Worm (Caenorhabditis elegans) whole organism, L3 larva: Measurements from ENCODE around the gene Y75B8A.7.

Experiments
- aly-2 ChIP-seq: fragments of 150-350 bp; optimal IDR thresholded peaks from 2 replicates; lab custom pipeline; 2014; ENCODE audit warnings: missing biosample characterization, missing genetic modification characterization
- ama-1 ChIP-seq: fragments of 150-350 bp; optimal IDR thresholded peaks from 2 replicates; lab custom pipeline; 2018
- ceh-16 ChIP-seq: sonication (generic microtip); optimal IDR thresholded peaks from 2 replicates; lab custom pipeline; 2017; ENCODE audit warnings: missing biosample characterization, missing genetic modification characterization
- ceh-28 ChIP-seq: fragments of 150-350 bp; optimal IDR thresholded peaks from 2 replicates; lab custom pipeline; 2014; ENCODE audit warnings: missing biosample characterization, missing genetic modification reagents, missing genetic modification characterization
- ceh-82 ChIP-seq: fragments of 150-350 bp; optimal IDR thresholded peaks from 2 replicates; lab custom pipeline; 2014; ENCODE audit warnings: missing biosample characterization, missing genetic modification characterization
- ceh-9 ChIP-seq: sonication (generic microtip); optimal IDR thresholded peaks from 2 replicates; lab custom pipeline; 2018; ENCODE audit warnings: missing biosample characterization, missing genetic modification characterization
- daf-12 ChIP-seq: fragments of 150-350 bp; optimal IDR thresholded peaks from 2 replicates; lab custom pipeline; 2014; ENCODE audit warnings: missing biosample characterization, missing genetic modification reagents, missing genetic modification characterization
- egl-27 ChIP-seq: sonication (generic microtip); optimal IDR thresholded peaks from 4 replicates; lab custom pipeline; 2017; ENCODE audit warnings: missing biosample characterization, missing genetic modification reagents, missing genetic modification characterization
- egl-5 ChIP-seq: fragments of 150-350 bp; optimal IDR thresholded peaks from 2 replicates; lab custom pipeline; 2017; ENCODE audit warnings: missing biosample characterization, missing genetic modification reagents, missing genetic modification characterization, inconsistent platforms
- elt-2 ChIP-seq: sonication (generic microtip); optimal IDR thresholded peaks from 2 replicates; lab custom pipeline; 2016; ENCODE audit warnings: missing genetic modification reagents, mild to moderate bottlenecking, missing genetic modification characterization, missing compliant biosample characterization
- elt-3 ChIP-seq, 3 experiments: fragments of 150-350 bp in 1 of 3; sonication (generic microtip) in 2 of 3; optimal IDR thresholded peaks; 2 replicates in 2 of 3; 4 replicates in 1 of 3; lab custom pipeline; 2014 to 2017; ENCODE audit warnings: missing biosample characterization in 3 of 3, missing genetic modification characterization in 3 of 3
- eor-1 ChIP-seq, 2 experiments: fragments of 150-350 bp; optimal IDR thresholded peaks; 2 replicates each; lab custom pipeline; 2014 to 2018; ENCODE audit warnings: missing biosample characterization in 2 of 2, missing genetic modification characterization in 2 of 2
- fkh-10 ChIP-seq: sonication (generic microtip); optimal IDR thresholded peaks from 2 replicates; lab custom pipeline; 2017; ENCODE audit warnings: missing biosample characterization, missing genetic modification reagents, missing genetic modification characterization
- fkh-2 ChIP-seq: fragments of 150-350 bp; optimal IDR thresholded peaks from 2 replicates; lab custom pipeline; 2014; ENCODE audit warnings: missing biosample characterization, missing genetic modification reagents, missing genetic modification characterization
- fos-1 ChIP-seq: fragments of 150-350 bp; optimal IDR thresholded peaks from 2 replicates; lab custom pipeline; 2014; ENCODE audit warnings: missing biosample characterization, missing genetic modification characterization
- hmg-11 ChIP-seq: sonication (generic microtip); optimal IDR thresholded peaks from 2 replicates; lab custom pipeline; 2016; ENCODE audit warnings: missing genetic modification characterization, missing compliant biosample characterization
- lin-15B ChIP-seq: fragments of 150-350 bp; optimal IDR thresholded peaks from 2 replicates; lab custom pipeline; 2014; ENCODE audit warnings: missing biosample characterization, missing genetic modification characterization
- lin-39 ChIP-seq: fragments of 150-350 bp; optimal IDR thresholded peaks from 2 replicates; lab custom pipeline; 2018; ENCODE audit warnings: missing biosample characterization, missing genetic modification reagents, missing genetic modification characterization
- mdl-1 ChIP-seq: fragments of 150-350 bp; optimal IDR thresholded peaks from 2 replicates; lab custom pipeline; 2014; ENCODE audit warnings: missing biosample characterization, missing genetic modification characterization
- mml-1 ChIP-seq: fragments of 150-350 bp; sonication (generic microtip); optimal IDR thresholded peaks from 3 replicates; lab custom pipeline; 2014; ENCODE audit warnings: missing biosample characterization, missing genetic modification characterization
- nfya-1 ChIP-seq: sonication (generic microtip); optimal IDR thresholded peaks from 2 replicates; lab custom pipeline; 2017; ENCODE audit warnings: missing genetic modification characterization, mild to moderate bottlenecking, missing compliant biosample characterization, antibody characterized with exemption, moderate library complexity; ENCODE audit not compliant: insufficient read depth
- nhr-11 ChIP-seq: fragments of 150-350 bp; optimal IDR thresholded peaks from 2 replicates; lab custom pipeline; 2014; ENCODE audit warnings: missing biosample characterization, missing genetic modification characterization
- nhr-12 ChIP-seq: fragments of 150-350 bp; optimal IDR thresholded peaks from 2 replicates; lab custom pipeline; 2014; ENCODE audit warnings: missing biosample characterization, missing genetic modification characterization
- nhr-23 ChIP-seq: fragments of 150-350 bp; optimal IDR thresholded peaks from 2 replicates; lab custom pipeline; 2014; ENCODE audit warnings: missing biosample characterization, missing genetic modification reagents, missing genetic modification characterization
- nhr-237 ChIP-seq: fragments of 150-350 bp; optimal IDR thresholded peaks from 2 replicates; lab custom pipeline; 2014; ENCODE audit warnings: missing biosample characterization, missing genetic modification characterization
- nhr-28 ChIP-seq: fragments of 150-350 bp; optimal IDR thresholded peaks from 2 replicates; lab custom pipeline; 2014; ENCODE audit warnings: missing biosample characterization, missing genetic modification characterization
- nhr-43 ChIP-seq: sonication (generic microtip); optimal IDR thresholded peaks from 2 replicates; lab custom pipeline; 2016; ENCODE audit warnings: mild to moderate bottlenecking, missing genetic modification characterization, missing compliant biosample characterization; ENCODE audit not compliant: poor library complexity, severe bottlenecking
- nhr-76 ChIP-seq: fragments of 150-350 bp; sonication (generic microtip); optimal IDR thresholded peaks from 5 replicates; lab custom pipeline; 2014; ENCODE audit warnings: missing biosample characterization, missing genetic modification characterization
- nhr-77 ChIP-seq: fragments of 150-350 bp; optimal IDR thresholded peaks from 2 replicates; lab custom pipeline; 2014; ENCODE audit warnings: missing biosample characterization, missing genetic modification characterization
- pha-4 ChIP-seq: fragments of 150-350 bp; optimal IDR thresholded peaks from 2 replicates; lab custom pipeline; 2014; ENCODE audit warnings: missing biosample characterization, missing genetic modification reagents, missing genetic modification characterization
- sea-2 ChIP-seq: fragments of 150-350 bp; sonication (generic microtip); optimal IDR thresholded peaks from 4 replicates; lab custom pipeline; 2014; ENCODE audit warnings: missing biosample characterization, missing genetic modification reagents, missing genetic modification characterization
- snpc-4 ChIP-seq: fragments of 150-350 bp; optimal IDR thresholded peaks from 2 replicates; lab custom pipeline; 2014; ENCODE audit warnings: missing biosample characterization, missing genetic modification characterization
- tbx-2 ChIP-seq: sonication (generic microtip); optimal IDR thresholded peaks from 2 replicates; lab custom pipeline; 2016; ENCODE audit warnings: mild to moderate bottlenecking, missing genetic modification characterization, missing compliant biosample characterization
- unc-39 ChIP-seq: sonication (generic microtip); optimal IDR thresholded peaks from 4 replicates; lab custom pipeline; 2017; ENCODE audit warnings: missing biosample characterization, missing genetic modification characterization
- unc-62 ChIP-seq: fragments of 150-350 bp; sonication (generic microtip); optimal IDR thresholded peaks from 4 replicates; lab custom pipeline; 2014; ENCODE audit warnings: missing biosample characterization, missing genetic modification reagents, missing genetic modification characterization
- zag-1 ChIP-seq: fragments of 150-350 bp; optimal IDR thresholded peaks from 2 replicates; lab custom pipeline; 2014; ENCODE audit warnings: missing biosample characterization, missing genetic modification characterization
- ztf-11 ChIP-seq: fragments of 150-350 bp; optimal IDR thresholded peaks from 2 replicates; lab custom pipeline; 2014; ENCODE audit warnings: missing biosample characterization, missing genetic modification characterization
- ztf-4 ChIP-seq: fragments of 150-350 bp; optimal IDR thresholded peaks from 2 replicates; lab custom pipeline; 2014; ENCODE audit warnings: missing biosample characterization, missing genetic modification characterization

Y75B8A.7 gene

ce11 chrIII:12142419-12143107, 10.1 kb upstream of the Y75B8A.7 start:
- no peak for TF ChIP-seq nhr-11
- TF ChIP-seq nhr-76 = no peak
- no peak for TF ChIP-seq ceh-9 (tag; lab: Kevin White, UChicago)
- no peak for TF ChIP-seq egl-5
- no peak for TF ChIP-seq lin-39
- peak; percentile 83 for TF ChIP-seq nhr-23 (tag; lab: Kevin White, UChicago)
- TF ChIP-seq ceh-82 = no peak
- peak; percentile 89 for TF ChIP-seq nfya-1
- TF ChIP-seq ceh-16 (tag; lab: Kevin White, UChicago) = no peak
- no peak for TF ChIP-seq aly-2 (tag; lab: Kevin White, UChicago)

- TF ChIP-seq lin-15B (tag; lab: Kevin White, UChicago) (no peak), zag-1 (no peak), unc-39 (tag; lab: Kevin White, UChicago) (no peak), ztf-4 (tag; lab: Kevin White, UChicago) (no peak), fkh-10 (GFP tag; lab: Kevin White, UChicago) (no peak), nhr-237 (tag; lab: Kevin White, UChicago) (no peak), snpc-4 (no peak), mml-1 (tag; lab: Kevin White, UChicago) (no peak), unc-62 (GFP tag; lab: Kevin White, UChicago) (no peak), nhr-12 (tag; lab: Kevin White, UChicago) (no peak), egl-27 (tag; lab: Kevin White, UChicago) (no peak), eor-1 (tag; optimal IDR thresholded peaks at IDR 0.05; lab: Kevin White, UChicago) (no peak), nfya-1 (no peak), elt-2 (no peak), daf-12 (tag; lab: Kevin White, UChicago) (no peak)
- TF ChIP-seq, all 47 proteins: peak for 0
These were observed 8.9 kb upstream of the Y75B8A.7 start for ce11 chrIII:12143792-12144191.

ce11 chrIII:12149958-12150357, 2.7 kb upstream of the Y75B8A.7 start:
- TF ChIP-seq zag-1 (no peak), hmg-11 (tag; lab: Kevin White, UChicago) (no peak), fos-1 (tag; lab: Kevin White, UChicago) (no peak), nhr-77 (tag; lab: Kevin White, UChicago) (no peak), ceh-16 (tag; lab: Kevin White, UChicago) (no peak), nhr-237 (tag; lab: Kevin White, UChicago) (no peak), nhr-43 (tag; lab: Kevin White, UChicago) (no peak), nhr-28 (tag; lab: Kevin White, UChicago) (no peak), snpc-4 (no peak), daf-12 (tag; lab: Kevin White, UChicago) (no peak), elt-3 (tag; optimal IDR thresholded peaks at IDR 0.05; lab: Kevin White, UChicago) (no peak), ceh-28 (tag; lab: Kevin White, UChicago) (no peak), fkh-2 (tag; lab: Kevin White, UChicago) (no peak), unc-62 (GFP tag; lab: Kevin White, UChicago) (no peak), ztf-11 (tag; lab: Kevin White, UChicago) (no peak), tbx-2 (tag; lab: Kevin White, UChicago) (no peak), unc-39 (tag; lab: Kevin White, UChicago) (no peak), mdl-1 (tag; lab: Kevin White, UChicago) (no peak), sea-2 (GFP tag; lab: Kevin White, UChicago) (no peak)

ce11 chrIII:12151100-12151499, 1.6 kb upstream of the Y75B8A.7 start:
- TF ChIP-seq elt-2 = no peak
- TF ChIP-seq pha-4 (tag; lab: Kevin White, UChicago) = peak; percentile 62
- TF ChIP-seq egl-5 = no peak
- no peak for TF ChIP-seq ama-1 (lab: Kevin White, UChicago)
- no peak for TF ChIP-seq eor-1 (tag; optimal IDR thresholded peaks at IDR 0.05; lab: Kevin White, UChicago)
